Worm (Caenorhabditis elegans) whole organism, young adult: ENCODE results near the gene fipp-1.

Experiments
- B0035.1 ChIP-seq: sonication (generic microtip); optimal IDR thresholded peaks from 2 replicates; lab custom pipeline; 2016; ENCODE audit warnings: missing genetic modification characterization, mild to moderate bottlenecking, missing compliant biosample characterization, missing genotype, missing genetic modification reagents
- B0336.3 ChIP-seq: fragments of 200-800 bp; sonication (Bioruptor generic); IDR thresholded peaks from 2 replicates; pipeline ENCODE4 v1.3.6; 2022; ENCODE audit warnings: missing genetic modification characterization, missing compliant biosample characterization
- C06A6.2 ChIP-seq: fragments of 200-800 bp; sonication (Bioruptor generic); conservative IDR thresholded peaks from 2 replicates; pipeline ENCODE4 v1.3.6; 2022; ENCODE audit warnings: missing genetic modification characterization, missing compliant biosample characterization
- C17E4.6 ChIP-seq: fragments of 200-800 bp; sonication (Bioruptor generic); IDR thresholded peaks from 2 replicates; pipeline ENCODE4 v1.3.6; 2022; ENCODE audit warnings: missing genetic modification reagents, missing genetic modification characterization, missing compliant biosample characterization
- F10E7.11 ChIP-seq: sonication (generic microtip); optimal IDR thresholded peaks from 2 replicates; lab custom pipeline; 2017; ENCODE audit warnings: mild to moderate bottlenecking, missing genetic modification characterization, moderate library complexity, missing compliant biosample characterization
- F23B12.7 ChIP-seq: sonication (generic microtip); optimal IDR thresholded peaks from 2 replicates; lab custom pipeline; 2017; ENCODE audit warnings: missing genetic modification characterization, mild to moderate bottlenecking, missing compliant biosample characterization, antibody characterized with exemption, moderate library complexity; ENCODE audit not compliant: insufficient read depth
- F33H1.4 ChIP-seq: fragments of 200-800 bp; sonication (Bioruptor generic); IDR thresholded peaks from 2 replicates; pipeline ENCODE4 v1.3.6; 2022; ENCODE audit warnings: missing genetic modification reagents, missing genetic modification characterization, missing compliant biosample characterization
- F57A8.1 ChIP-seq: fragments of 200-800 bp; sonication (Bioruptor generic); optimal IDR thresholded peaks from 2 replicates; lab custom pipeline; 2018; ENCODE audit warnings: mild to moderate bottlenecking, missing genetic modification characterization, moderate library complexity, missing compliant biosample characterization
- F57C9.4 ChIP-seq: sonication (generic microtip); optimal IDR thresholded peaks from 2 replicates; lab custom pipeline; 2017; ENCODE audit warnings: mild to moderate bottlenecking, missing genetic modification characterization, missing compliant biosample characterization
- K11D2.4 ChIP-seq: fragments of 200-800 bp; sonication (Bioruptor generic); IDR thresholded peaks from 2 replicates; pipeline ENCODE4 v1.3.6; 2022; ENCODE audit warnings: missing genetic modification reagents, missing genetic modification characterization, missing compliant biosample characterization
- T26A5.8 ChIP-seq: sonication (generic microtip); optimal IDR thresholded peaks from 2 replicates; lab custom pipeline; 2016; ENCODE audit warnings: missing genetic modification characterization, missing compliant biosample characterization
- Y67H2A.10 ChIP-seq: fragments of 200-800 bp; sonication (Bioruptor generic); conservative IDR thresholded peaks from 2 replicates; pipeline ENCODE4 v1.3.6; 2022; ENCODE audit warnings: missing genetic modification reagents, missing genetic modification characterization, missing compliant biosample characterization
- Y79H2A.3 ChIP-seq: fragments of 200-800 bp; sonication (Bioruptor generic); conservative IDR thresholded peaks from 2 replicates; pipeline ENCODE4 v1.3.6; 2022; ENCODE audit warnings: missing genetic modification reagents, missing genetic modification characterization, missing compliant biosample characterization
- Y95B8A.8 ChIP-seq: fragments of 200-800 bp; sonication (Bioruptor generic); IDR thresholded peaks from 2 replicates; pipeline ENCODE4 v1.3.6; 2022; ENCODE audit warnings: missing genetic modification reagents, missing genetic modification characterization, missing compliant biosample characterization
- ZK185.1 ChIP-seq: sonication (generic microtip); optimal IDR thresholded peaks from 2 replicates; lab custom pipeline; 2016; ENCODE audit warnings: mild to moderate bottlenecking, missing genetic modification characterization, missing compliant biosample characterization; ENCODE audit not compliant: poor library complexity, severe bottlenecking
- aptf-3 ChIP-seq: fragments of 200-800 bp; sonication (Bioruptor generic); IDR thresholded peaks from 2 replicates; pipeline ENCODE4 v1.3.6; 2022; ENCODE audit warnings: missing genetic modification characterization, missing compliant biosample characterization
- attf-5 ChIP-seq: fragments of 200-800 bp; sonication (Bioruptor generic); optimal IDR thresholded peaks from 2 replicates; lab custom pipeline; 2018; ENCODE audit warnings: mild to moderate bottlenecking, missing genetic modification characterization, missing compliant biosample characterization
- ccch-3 ChIP-seq: fragments of 200-800 bp; sonication (Bioruptor generic); optimal IDR thresholded peaks from 2 replicates; lab custom pipeline; 2018; ENCODE audit warnings: mild to moderate bottlenecking, missing genetic modification characterization, missing compliant biosample characterization
- ceh-58 ChIP-seq: fragments of 200-800 bp; sonication (Bioruptor generic); IDR thresholded peaks from 2 replicates; pipeline ENCODE4 v1.3.6; 2022; ENCODE audit warnings: missing genetic modification characterization, missing compliant biosample characterization
- ceh-91 ChIP-seq: fragments of 200-800 bp; sonication (Bioruptor generic); IDR thresholded peaks from 2 replicates; pipeline ENCODE4 v1.3.6; 2022; ENCODE audit warnings: missing genetic modification reagents, missing genetic modification characterization, missing compliant biosample characterization
- dpl-1 ChIP-seq: fragments of 150-350 bp; optimal IDR thresholded peaks from 2 replicates; lab custom pipeline; 2014; ENCODE audit warnings: missing biosample characterization, missing genetic modification reagents, missing genetic modification characterization
- efl-1 ChIP-seq: fragments of 150-350 bp; optimal IDR thresholded peaks from 2 replicates; lab custom pipeline; 2014; ENCODE audit warnings: missing biosample characterization, missing genetic modification reagents, missing genetic modification characterization
- egl-18 ChIP-seq: fragments of 200-800 bp; sonication (Bioruptor generic); IDR thresholded peaks from 2 replicates; pipeline ENCODE4 v1.3.6; 2022; ENCODE audit warnings: missing genetic modification reagents, missing genetic modification characterization, missing compliant biosample characterization
- egl-44 ChIP-seq: fragments of 200-800 bp; sonication (Bioruptor generic); IDR thresholded peaks from 2 replicates; pipeline ENCODE4 v1.3.6; 2022; ENCODE audit warnings: missing genetic modification reagents, missing genetic modification characterization, missing compliant biosample characterization
- him-1 ChIP-seq: sonication (generic microtip); optimal IDR thresholded peaks from 2 replicates; lab custom pipeline; 2016; ENCODE audit warnings: missing genotype, missing genetic modification reagents, missing genetic modification characterization, missing compliant biosample characterization
- hlh-26 ChIP-seq: fragments of 200-800 bp; sonication (Bioruptor generic); conservative IDR thresholded peaks from 2 replicates; pipeline ENCODE4 v1.3.6; 2022; ENCODE audit warnings: missing genetic modification reagents, missing genetic modification characterization, missing compliant biosample characterization
- hsf-1 ChIP-seq: fragments of 200-800 bp; sonication (Bioruptor generic); IDR thresholded peaks from 2 replicates; pipeline ENCODE4 v1.3.6; 2022; ENCODE audit warnings: missing genetic modification reagents, missing genetic modification characterization, missing compliant biosample characterization
- let-607 ChIP-seq, 2 experiments: fragments of 200-800 bp in 1 of 2; sonication (Bioruptor generic) in 1 of 2; sonication (generic microtip) in 1 of 2; optimal IDR thresholded peaks; 2 replicates each; lab custom pipeline; 2016 to 2018; ENCODE audit warnings: mild to moderate bottlenecking in 2 of 2, missing compliant biosample characterization in 2 of 2, missing genetic modification characterization in 2 of 2, moderate library complexity in 2 of 2, missing genotype in 1 of 2
- lin-35 ChIP-seq, 3 experiments: fragments of 150-350 bp in 2 of 3; sonication (generic microtip) in 1 of 3; optimal IDR thresholded peaks; 2 replicates each; lab custom pipeline; 2014 to 2018; ENCODE audit warnings: missing biosample characterization in 3 of 3, missing genetic modification characterization in 3 of 3, missing genetic modification reagents in 3 of 3
- mcd-1 ChIP-seq: fragments of 200-800 bp; sonication (Bioruptor generic); IDR thresholded peaks from 2 replicates; pipeline ENCODE4 v1.3.6; 2022; ENCODE audit warnings: missing genetic modification reagents, missing genetic modification characterization, missing compliant biosample characterization
- mes-4 ChIP-seq: sonication (generic microtip); optimal IDR thresholded peaks from 2 replicates; lab custom pipeline; 2016; ENCODE audit warnings: missing genotype, missing genetic modification characterization, missing compliant biosample characterization
- nhr-120 ChIP-seq: fragments of 200-800 bp; sonication (Bioruptor generic); IDR thresholded peaks from 2 replicates; pipeline ENCODE4 v1.3.6; 2022; ENCODE audit warnings: missing genetic modification characterization, missing compliant biosample characterization
- pha-4 ChIP-seq: fragments of 150-350 bp; sonication (generic microtip); optimal IDR thresholded peaks from 2 replicates; lab custom pipeline; 2014; ENCODE audit warnings: missing biosample characterization, missing genetic modification reagents, missing genetic modification characterization
- rcor-1 ChIP-seq: fragments of 200-800 bp; sonication (Bioruptor generic); IDR thresholded peaks from 2 replicates; pipeline ENCODE4 v1.3.6; 2022; ENCODE audit warnings: missing genetic modification reagents, missing genetic modification characterization, missing compliant biosample characterization
- sea-2 ChIP-seq: fragments of 200-800 bp; sonication (Bioruptor generic); IDR thresholded peaks from 2 replicates; pipeline ENCODE4 v1.3.6; 2022; ENCODE audit warnings: missing genetic modification characterization, missing compliant biosample characterization
- snpc-3.4 ChIP-seq: sonication (generic microtip); optimal IDR thresholded peaks from 2 replicates; lab custom pipeline; 2017; ENCODE audit warnings: missing genetic modification characterization, mild to moderate bottlenecking, missing compliant biosample characterization, antibody characterized with exemption, moderate library complexity, missing genotype, missing genetic modification reagents
- snpc-4 ChIP-seq, 5 experiments: fragments of 150-350 bp in 1 of 5; sonication (generic microtip) in 4 of 5; optimal IDR thresholded peaks; 2 replicates each; lab custom pipeline; 2014 to 2018; ENCODE audit warnings: missing genetic modification characterization in 5 of 5, missing biosample characterization in 3 of 5, antibody characterized with exemption in 2 of 5, mild to moderate bottlenecking in 2 of 5, missing compliant biosample characterization in 2 of 5, missing genotype in 2 of 5, moderate library complexity in 2 of 5, missing genetic modification reagents in 1 of 5
- somi-1 ChIP-seq: fragments of 200-800 bp; sonication (Bioruptor generic); optimal IDR thresholded peaks from 2 replicates; lab custom pipeline; 2018; ENCODE audit warnings: mild to moderate bottlenecking, missing genetic modification characterization, missing compliant biosample characterization
- tbp1 ChIP-seq: fragments of 200-800 bp; sonication (Bioruptor generic); optimal IDR thresholded peaks from 2 replicates; lab custom pipeline; 2018; ENCODE audit warnings: mild to moderate bottlenecking, missing genetic modification characterization, missing compliant biosample characterization
- tbx-9 ChIP-seq: sonication (generic microtip); optimal IDR thresholded peaks from 2 replicates; lab custom pipeline; 2016; ENCODE audit warnings: borderline replicate concordance, missing genetic modification characterization, inconsistent platforms, missing compliant biosample characterization
- ztf-22 ChIP-seq: fragments of 200-800 bp; sonication (Bioruptor generic); optimal IDR thresholded peaks from 2 replicates; lab custom pipeline; 2018; ENCODE audit warnings: mild to moderate bottlenecking, missing genetic modification characterization, moderate library complexity, missing compliant biosample characterization
- ztf-25 ChIP-seq: fragments of 200-800 bp; sonication (Bioruptor generic); IDR thresholded peaks from 2 replicates; pipeline ENCODE4 v1.3.6; 2022; ENCODE audit warnings: missing genetic modification reagents, missing genetic modification characterization, missing compliant biosample characterization
- ztf-3 ChIP-seq: fragments of 200-800 bp; sonication (Bioruptor generic); optimal IDR thresholded peaks from 2 replicates; lab custom pipeline; 2018; ENCODE audit warnings: mild to moderate bottlenecking, missing genetic modification characterization, missing compliant biosample characterization

Gene fipp-1

DNA sequence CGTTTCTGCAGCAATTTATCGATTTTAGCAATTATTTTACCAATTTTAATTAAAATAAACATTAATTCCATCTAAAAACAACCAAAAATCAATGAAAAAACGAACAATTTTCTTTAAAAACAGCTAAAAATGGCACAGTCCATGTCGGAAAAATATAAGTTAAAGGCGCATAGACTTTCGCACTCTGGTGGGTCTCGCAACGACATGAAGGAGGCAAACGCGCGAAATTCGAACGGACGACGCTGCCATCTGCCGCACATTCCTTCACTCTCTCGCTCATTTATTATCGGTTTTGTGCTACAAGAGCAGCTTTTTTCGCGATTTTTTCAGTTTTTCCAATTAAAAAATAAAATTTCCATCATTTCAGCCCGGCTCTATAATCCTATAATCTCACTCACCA, 24.8 kb upstream of the fipp-1 start, which contains the start of gene mcm-7 (continued):
- no peak for TF ChIP-seq egl-18 (GFP tag; lab: Robert Waterston, UW)
- TF ChIP-seq snpc-3.4 (tag; lab: Kevin White, UChicago) = peak; percentile 53
- TF ChIP-seq F33H1.4 = peak; percentile 93
- TF ChIP-seq snpc-4 (GFP tag; optimal IDR thresholded peaks at IDR 0.05; lab: Kevin White, UChicago) = no peak
- peak in 2 of 4 experiments; percentile 49 to 59 for TF ChIP-seq snpc-4 (tag; optimal IDR thresholded peaks at IDR 0.05; lab: Kevin White, UChicago)
- no peak for TF ChIP-seq F57A8.1 (GFP tag; lab: Kevin White, UChicago)
- no peak for TF ChIP-seq B0035.1 (tag; lab: Kevin White, UChicago)
- no peak for TF ChIP-seq sea-2 (GFP tag; lab: Robert Waterston, UW)
- TF ChIP-seq ccch-3 (GFP tag; lab: Kevin White, UChicago) = no peak
- TF ChIP-seq mes-4 = no peak
- peak; percentile 57; the same call in 1 of the 2 replicates for TF ChIP-seq rcor-1 (GFP tag; lab: Robert Waterston, UW)
- TF ChIP-seq tbx-9 (tag; lab: Kevin White, UChicago) = no peak
- TF ChIP-seq nhr-120 (GFP tag; lab: Robert Waterston, UW) = no peak
- no peak for TF ChIP-seq ZK185.1
- peak; percentile 51; the same call in 1 of the 2 replicates for TF ChIP-seq mcd-1 (GFP tag; lab: Robert Waterston, UW)
- no peak for TF ChIP-seq hlh-26 (GFP tag; lab: Robert Waterston, UW)
- TF ChIP-seq efl-1 (GFP tag; lab: Kevin White, UChicago) = peak; percentile 93
- no peak for TF ChIP-seq ztf-3
- TF ChIP-seq ceh-91 (GFP tag; lab: Robert Waterston, UW) = peak; percentile 74
- TF ChIP-seq him-1 (tag; lab: Kevin White, UChicago) = no peak
- peak; percentile 79 for TF ChIP-seq dpl-1 (GFP tag; lab: Kevin White, UChicago)
- TF ChIP-seq egl-44 = no peak
- TF ChIP-seq ztf-25 (GFP tag; lab: Robert Waterston, UW) = no peak
- TF ChIP-seq Y67H2A.10 = no peak
- no peak for TF ChIP-seq T26A5.8
- TF ChIP-seq lin-35 (GFP tag; optimal IDR thresholded peaks at IDR 0.05; lab: Kevin White, UChicago) = peak; percentile 17 to 84 (median 37)
- no peak for TF ChIP-seq K11D2.4 (GFP tag; lab: Robert Waterston, UW)
- TF ChIP-seq somi-1 (GFP tag; lab: Kevin White, UChicago) = no peak
- no peak for TF ChIP-seq F10E7.11 (tag; lab: Kevin White, UChicago)
- TF ChIP-seq aptf-3 = no peak
- no peak for TF ChIP-seq C06A6.2 (GFP tag; lab: Robert Waterston, UW)
- TF ChIP-seq ztf-22 = no peak
- TF ChIP-seq tbp1 (GFP tag; lab: Kevin White, UChicago) = peak; percentile 30
- TF ChIP-seq hsf-1 = no peak
- no peak for TF ChIP-seq ceh-58 (GFP tag; lab: Robert Waterston, UW)
- no peak for TF ChIP-seq Y95B8A.8 (GFP tag; lab: Robert Waterston, UW)
- TF ChIP-seq F57C9.4 (tag; lab: Kevin White, UChicago) = no peak
- no peak for TF ChIP-seq C17E4.6 (GFP tag; lab: Robert Waterston, UW)
- no peak for TF ChIP-seq attf-5 (GFP tag; lab: Kevin White, UChicago)
- TF ChIP-seq let-607 (tag; optimal IDR thresholded peaks at IDR 0.05; lab: Kevin White, UChicago) = no peak
- TF ChIP-seq F23B12.7 (tag; lab: Kevin White, UChicago) = peak; percentile 45
- no peak for TF ChIP-seq Y79H2A.3
- TF ChIP-seq B0336.3 (GFP tag; lab: Robert Waterston, UW) = no peak
- TF ChIP-seq pha-4 (tag; lab: Kevin White, UChicago) = no peak
